Fruit fly (Drosophila melanogaster) whole organism, wandering third instar larva: ENCODE data around the gene ball.

Experiments used
- Abd-B ChIP-seq: fragments of >200 bp; optimal IDR thresholded peaks from 2 replicates; lab custom pipeline; 2017; ENCODE audit warnings: missing biosample characterization, missing genetic modification characterization
- dmrt93B ChIP-seq: fragments of 200-800 bp; sonication (Bioruptor generic); optimal IDR thresholded peaks from 2 replicates; lab custom pipeline; 2018; ENCODE audit warnings: missing biosample characterization, mild to moderate bottlenecking, missing genetic modification characterization
- h ChIP-seq: fragments of 200-800 bp; sonication (Bioruptor generic); optimal IDR thresholded peaks from 3 replicates; lab custom pipeline; 2016; ENCODE audit warnings: missing biosample characterization, mild to moderate bottlenecking, missing genetic modification characterization
- tai ChIP-seq: sonication (Bioruptor generic); optimal IDR thresholded peaks from 2 replicates; lab custom pipeline; 2016; ENCODE audit warnings: missing biosample characterization, missing genetic modification characterization
- woc ChIP-seq: sonication (Bioruptor generic); optimal IDR thresholded peaks from 2 replicates; lab custom pipeline; 2016; ENCODE audit warnings: missing biosample characterization, mild to moderate bottlenecking, missing genetic modification characterization

DNA sequence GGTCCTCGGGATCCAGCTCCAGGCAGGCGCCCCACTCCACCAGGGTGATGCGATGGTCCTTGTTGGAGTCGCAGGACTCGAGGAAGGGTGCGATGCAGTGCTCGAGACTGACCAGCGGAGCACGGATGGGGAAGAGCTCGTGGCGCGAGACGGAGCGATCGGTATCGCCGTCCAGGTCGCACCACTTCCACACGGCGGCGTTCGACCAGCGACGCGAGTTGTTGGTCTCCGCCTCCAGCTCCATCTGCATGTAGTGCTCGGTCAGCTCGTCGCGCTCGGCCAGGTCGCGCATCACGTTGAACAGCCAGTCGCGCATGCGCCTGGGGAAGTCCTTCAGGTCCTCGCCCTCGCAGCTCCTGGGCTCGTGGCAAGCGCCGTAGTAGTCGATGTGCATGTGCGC lies 2.8 kb upstream of the ball start:
- TF ChIP-seq h, result no peak
- TF ChIP-seq dmrt93B (GFP tag; lab: Kevin White, UChicago), result no peak
- no peak for TF ChIP-seq woc (GFP tag; lab: Kevin White, UChicago)
- no peak for TF ChIP-seq Abd-B (GFP tag; lab: Kevin White, UChicago)
- TF ChIP-seq tai, result no peak
